Fruit fly (Drosophila melanogaster) whole organism, adult: ENCODE measurements around the gene Atxn7.

Experiments used
- CG11617 ChIP-seq: fragments of 200-800 bp; sonication (Bioruptor generic); optimal IDR thresholded peaks from 2 replicates; lab custom pipeline; 2017; ENCODE audit warnings: mild to moderate bottlenecking, missing biosample characterization, missing genetic modification reagents, missing genetic modification characterization
- CG12768 ChIP-seq: fragments of 200-800 bp; sonication (Bioruptor generic); optimal IDR thresholded peaks from 2 replicates; lab custom pipeline; 2017; ENCODE audit warnings: missing biosample characterization, missing genetic modification characterization, mild to moderate bottlenecking, moderate library complexity, missing genetic modification reagents
- CG14711 ChIP-seq: fragments of 200-800 bp; sonication (Bioruptor generic); optimal IDR thresholded peaks from 2 replicates; lab custom pipeline; 2018; ENCODE audit warnings: missing biosample characterization, mild to moderate bottlenecking, missing genetic modification characterization, moderate library complexity
- CG1620 ChIP-seq: fragments of 200-800 bp; sonication (Bioruptor generic); optimal IDR thresholded peaks from 2 replicates; lab custom pipeline; 2016; ENCODE audit warnings: missing biosample characterization, missing genetic modification characterization
- CG33017 ChIP-seq: fragments of 200-800 bp; sonication (Bioruptor generic); optimal IDR thresholded peaks from 2 replicates; lab custom pipeline; 2018; ENCODE audit warnings: missing biosample characterization, mild to moderate bottlenecking, missing genetic modification characterization, moderate library complexity
- CG5204 ChIP-seq: fragments of 200-800 bp; sonication (Bioruptor generic); optimal IDR thresholded peaks from 2 replicates; lab custom pipeline; 2016; ENCODE audit warnings: missing biosample characterization, missing genetic modification characterization
- CG7045 ChIP-seq: fragments of 200-800 bp; sonication (Bioruptor generic); optimal IDR thresholded peaks from 2 replicates; lab custom pipeline; 2017; ENCODE audit warnings: missing biosample characterization, mild to moderate bottlenecking, missing genetic modification characterization
- CG7101 ChIP-seq: fragments of 200-800 bp; sonication (Bioruptor generic); optimal IDR thresholded peaks from 2 replicates; lab custom pipeline; 2018; ENCODE audit warnings: missing biosample characterization, mild to moderate bottlenecking, missing genetic modification characterization, moderate library complexity
- Clk ChIP-seq: fragments of 200-800 bp; sonication (Bioruptor generic); optimal IDR thresholded peaks from 2 replicates; lab custom pipeline; 2017; ENCODE audit warnings: missing biosample characterization, missing genetic modification characterization
- Crg-1 ChIP-seq: fragments of 200-800 bp; sonication (Bioruptor generic); optimal IDR thresholded peaks from 2 replicates; lab custom pipeline; 2016; ENCODE audit warnings: missing biosample characterization, missing genetic modification characterization
- Hr96 ChIP-seq: fragments of 200-800 bp; sonication (Bioruptor generic); optimal IDR thresholded peaks from 2 replicates; lab custom pipeline; 2016; ENCODE audit warnings: missing biosample characterization, missing genetic modification characterization
- Mnt ChIP-seq: fragments of 200-800 bp; sonication (Bioruptor generic); optimal IDR thresholded peaks from 2 replicates; lab custom pipeline; 2016; ENCODE audit warnings: missing biosample characterization, mild to moderate bottlenecking, missing genetic modification characterization
- bab1 ChIP-seq: fragments of 200-800 bp; sonication (Bioruptor generic); optimal IDR thresholded peaks from 3 replicates; lab custom pipeline; 2019; ENCODE audit warnings: missing biosample characterization, mild to moderate bottlenecking, missing genetic modification characterization, moderate library complexity
- cic ChIP-seq: fragments of 200-800 bp; sonication (Bioruptor generic); optimal IDR thresholded peaks from 2 replicates; lab custom pipeline; 2017; ENCODE audit warnings: missing biosample characterization, mild to moderate bottlenecking, missing genetic modification characterization, moderate library complexity
- cnc ChIP-seq, 2 experiments: fragments of >200 bp; optimal IDR thresholded peaks; 2 replicates each; lab custom pipeline; 2017
- kay ChIP-seq: fragments of 200-800 bp; sonication (Bioruptor generic); peaks from one replicate; lab custom pipeline; 2016; ENCODE audit warnings: missing biosample characterization, missing genetic modification characterization, borderline replicate concordance
- ovo ChIP-seq: fragments of 200-800 bp; sonication (Bioruptor generic); optimal IDR thresholded peaks from 2 replicates; lab custom pipeline; 2016; ENCODE audit warnings: missing biosample characterization, missing genetic modification characterization
- pad ChIP-seq: fragments of 200-800 bp; sonication (Bioruptor generic); optimal IDR thresholded peaks from 3 replicates; lab custom pipeline; 2017; ENCODE audit warnings: missing biosample characterization, missing genetic modification characterization, mild to moderate bottlenecking, moderate library complexity, missing genetic modification reagents
- tj ChIP-seq: fragments of 200-800 bp; sonication (Bioruptor generic); optimal IDR thresholded peaks from 3 replicates; lab custom pipeline; 2017; ENCODE audit warnings: missing biosample characterization, mild to moderate bottlenecking, missing genetic modification characterization, moderate library complexity
- toe ChIP-seq: fragments of 200-800 bp; sonication (Bioruptor generic); optimal IDR thresholded peaks from 2 replicates; lab custom pipeline; 2016; ENCODE audit warnings: missing biosample characterization, missing genetic modification characterization

Atxn7 gene

DNA sequence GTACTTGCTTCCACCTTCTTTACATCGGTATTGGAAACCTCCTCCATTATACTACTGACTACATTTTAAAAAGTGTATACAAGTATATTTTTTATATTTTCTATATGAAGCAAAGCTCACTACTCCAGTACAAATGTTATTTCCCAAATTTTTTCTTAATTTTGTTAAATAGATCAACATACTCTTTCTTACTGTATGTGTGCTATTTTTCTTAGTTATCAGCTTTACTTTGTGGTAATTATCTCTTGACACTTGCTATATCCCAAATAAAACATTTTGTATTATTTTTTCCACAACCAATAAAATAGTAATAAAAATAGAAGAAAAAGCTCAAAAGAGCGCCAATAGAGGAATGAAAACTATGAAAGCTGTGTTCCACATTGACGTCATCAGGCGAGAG is 14.9 kb downstream of the Atxn7 start, which contains the start of gene CG43750:
Gene CG43750 (minus strand): TSS at position 101 of the 400 bp plus-strand sequence.
- no peak for TF ChIP-seq CG1620 (GFP tag; lab: Kevin White, UChicago)
- no peak for TF ChIP-seq CG7101 (tag; lab: Kevin White, UChicago)
- TF ChIP-seq cnc (optimal IDR thresholded peaks at IDR 0.05; lab: Kevin White, UChicago), result no peak
- TF ChIP-seq kay (GFP tag; lab: Kevin White, UChicago), result no peak
- no peak for TF ChIP-seq Hr96
- no peak for TF ChIP-seq Mnt (GFP tag; lab: Kevin White, UChicago)
- TF ChIP-seq cic, result no peak
- TF ChIP-seq CG14711 (tag; lab: Kevin White, UChicago), result no peak
- TF ChIP-seq ovo, result no peak
- TF ChIP-seq pad (GFP tag; lab: Kevin White, UChicago), result no peak
- TF ChIP-seq CG5204 (GFP tag; lab: Kevin White, UChicago), result no peak
- no peak for TF ChIP-seq tj
- TF ChIP-seq CG33017, result no peak

DNA sequence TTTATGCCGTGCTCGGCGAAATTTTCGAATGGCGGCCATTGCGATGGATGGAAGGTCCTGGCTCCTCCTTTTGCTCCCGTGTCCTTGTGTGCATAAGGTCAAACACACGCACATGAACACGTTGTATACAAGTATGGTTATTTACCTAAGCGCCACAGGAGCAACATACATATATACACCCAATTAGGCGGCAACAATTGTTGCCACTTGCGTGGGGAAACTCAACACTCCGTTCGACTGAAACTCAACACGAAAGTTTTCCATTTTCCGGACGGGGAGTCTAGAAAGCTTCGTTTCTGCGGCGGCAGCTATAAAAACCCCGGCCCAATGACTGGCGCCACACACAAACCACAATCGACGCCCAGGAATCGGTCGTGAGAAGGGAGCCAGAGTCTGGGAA is 15.7 kb downstream of the Atxn7 start, which contains the start of gene CG46448:
Gene CG46448 (plus strand): TSS at position 340 of the 400 bp plus-strand sequence.
- TF ChIP-seq CG7101 (tag; lab: Kevin White, UChicago) (no peak), Mnt (GFP tag; lab: Kevin White, UChicago) (no peak), CG1620 (GFP tag; lab: Kevin White, UChicago) (no peak), CG14711 (tag; lab: Kevin White, UChicago) (no peak), cic (no peak), bab1 (GFP tag; lab: Kevin White, UChicago) (no peak), CG11617 (GFP tag; lab: Kevin White, UChicago) (no peak), CG33017 (no peak)

DNA sequence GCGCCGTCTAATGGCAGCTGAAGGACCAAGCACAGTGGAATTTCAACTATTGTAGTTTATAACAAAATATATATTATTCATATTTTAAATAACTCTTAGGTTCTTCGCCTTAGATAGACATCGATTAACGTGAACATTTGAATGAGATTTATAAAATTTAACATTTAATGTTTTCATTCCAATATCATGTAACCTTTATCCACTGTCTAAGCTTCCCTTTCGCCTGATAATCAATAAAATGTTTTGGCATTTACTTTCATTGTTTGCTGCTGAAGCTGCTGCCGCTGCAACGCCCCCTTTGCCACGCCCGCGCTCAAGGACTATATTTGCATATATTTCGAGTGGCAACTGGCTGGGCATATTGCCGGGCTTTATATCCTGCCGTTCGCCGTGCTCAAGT is 19.2 kb downstream of the Atxn7 start:
- TF ChIP-seq tj (no peak), ovo (no peak), CG12768 (GFP tag; lab: Kevin White, UChicago) (no peak), kay (GFP tag; lab: Kevin White, UChicago) (no peak), toe (no peak), CG5204 (GFP tag; lab: Kevin White, UChicago) (no peak)

DNA sequence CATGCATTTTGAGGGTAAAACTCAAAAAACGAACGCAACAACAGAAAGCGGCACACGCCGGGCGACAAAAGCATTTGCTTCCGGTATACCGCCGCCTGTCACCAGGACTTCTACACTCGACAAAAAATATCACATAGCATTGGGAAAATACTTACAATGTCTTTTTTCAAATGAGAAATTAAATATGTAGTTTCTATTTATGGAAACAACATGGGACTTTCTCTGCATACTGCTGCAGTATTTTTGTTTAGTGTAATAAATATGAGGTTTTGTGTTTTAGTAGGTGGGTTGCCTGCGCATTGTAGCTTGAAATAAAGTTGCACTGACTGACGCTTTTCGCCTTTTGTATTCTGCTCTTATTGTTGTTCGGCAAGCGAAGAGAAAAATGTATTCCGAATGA is 21.4 kb downstream of the Atxn7 start:
- TF ChIP-seq CG7101 (tag; lab: Kevin White, UChicago), result no peak
- TF ChIP-seq kay (GFP tag; lab: Kevin White, UChicago), result no peak
- no peak for TF ChIP-seq CG1620 (GFP tag; lab: Kevin White, UChicago)
- no peak for TF ChIP-seq CG5204 (GFP tag; lab: Kevin White, UChicago)
- no peak for TF ChIP-seq CG11617 (GFP tag; lab: Kevin White, UChicago)
- no peak for TF ChIP-seq cnc (optimal IDR thresholded peaks at IDR 0.05; lab: Kevin White, UChicago)
- no peak for TF ChIP-seq CG12768 (GFP tag; lab: Kevin White, UChicago)
- TF ChIP-seq CG14711 (tag; lab: Kevin White, UChicago), result no peak
- no peak for TF ChIP-seq CG7045
- TF ChIP-seq toe, result no peak
- TF ChIP-seq Mnt (GFP tag; lab: Kevin White, UChicago), result no peak

DNA sequence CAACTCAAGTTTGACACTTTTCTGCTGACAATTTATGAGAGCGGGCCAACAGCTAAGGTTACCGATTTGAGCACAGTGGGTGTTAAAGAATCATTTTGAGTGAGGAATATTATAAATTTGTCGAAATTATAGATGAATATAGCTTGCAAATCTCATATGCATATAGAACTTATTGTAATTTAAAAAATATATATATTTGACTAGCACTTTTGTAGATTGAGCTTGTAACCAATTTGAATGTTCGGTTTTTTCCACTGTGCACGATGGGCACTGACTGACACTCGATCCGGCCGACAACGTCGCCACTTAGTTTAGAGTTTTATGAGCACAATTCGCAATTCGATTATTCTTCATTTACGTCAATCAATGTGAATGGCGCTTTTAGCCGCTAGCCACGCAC is 22.8 kb downstream of the Atxn7 start:
- TF ChIP-seq Clk (no peak), cnc (optimal IDR thresholded peaks at IDR 0.05; lab: Kevin White, UChicago) (no peak), CG5204 (GFP tag; lab: Kevin White, UChicago) (no peak), cic (no peak), bab1 (GFP tag; lab: Kevin White, UChicago) (no peak), CG14711 (tag; lab: Kevin White, UChicago) (no peak), pad (GFP tag; lab: Kevin White, UChicago) (no peak), Crg-1 (GFP tag; lab: Kevin White, UChicago) (no peak), Hr96 (no peak), kay (GFP tag; lab: Kevin White, UChicago) (no peak)

DNA sequence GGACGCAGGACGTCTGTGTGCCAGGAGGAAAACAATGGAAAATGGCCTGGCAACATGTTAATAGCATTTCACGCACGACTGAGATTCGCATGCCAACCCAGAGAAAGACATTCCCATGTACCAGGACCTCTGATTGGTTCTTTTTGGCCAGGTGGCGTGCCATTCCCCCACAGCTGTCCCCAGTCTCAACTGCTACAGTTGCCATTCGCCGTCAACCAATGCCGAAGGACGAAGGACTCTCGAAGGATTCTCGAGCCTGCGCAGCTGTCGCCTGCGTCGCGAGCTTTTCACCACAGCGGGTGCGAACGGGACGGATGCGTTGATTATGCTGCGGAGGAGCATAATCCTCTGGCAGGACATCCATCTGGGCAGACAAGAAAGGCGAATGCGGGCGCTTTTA is 24.3 kb downstream of the Atxn7 start, which contains the start of gene VGlut:
Gene VGlut (plus strand): TSS at position 399 of the 400 bp plus-strand sequence.
- TF ChIP-seq CG7101 (tag; lab: Kevin White, UChicago), result no peak
- no peak for TF ChIP-seq Mnt (GFP tag; lab: Kevin White, UChicago)
- no peak for TF ChIP-seq kay (GFP tag; lab: Kevin White, UChicago)
- TF ChIP-seq CG5204 (GFP tag; lab: Kevin White, UChicago), result no peak
- TF ChIP-seq CG33017, result no peak
- TF ChIP-seq bab1 (GFP tag; lab: Kevin White, UChicago), result no peak
- no peak for TF ChIP-seq Clk
- TF ChIP-seq Hr96, result no peak
- TF ChIP-seq tj, result no peak
- no peak for TF ChIP-seq CG12768 (GFP tag; lab: Kevin White, UChicago)
- TF ChIP-seq CG11617 (GFP tag; lab: Kevin White, UChicago), result no peak
- TF ChIP-seq CG7045, result no peak
- TF ChIP-seq Crg-1 (GFP tag; lab: Kevin White, UChicago), result no peak
- no peak for TF ChIP-seq ovo
- no peak for TF ChIP-seq cnc (optimal IDR thresholded peaks at IDR 0.05; lab: Kevin White, UChicago)
- no peak for TF ChIP-seq pad (GFP tag; lab: Kevin White, UChicago)
- no peak for TF ChIP-seq toe
- TF ChIP-seq CG14711 (tag; lab: Kevin White, UChicago), result no peak
- TF ChIP-seq CG1620 (GFP tag; lab: Kevin White, UChicago), result no peak
- TF ChIP-seq cic, result no peak

DNA sequence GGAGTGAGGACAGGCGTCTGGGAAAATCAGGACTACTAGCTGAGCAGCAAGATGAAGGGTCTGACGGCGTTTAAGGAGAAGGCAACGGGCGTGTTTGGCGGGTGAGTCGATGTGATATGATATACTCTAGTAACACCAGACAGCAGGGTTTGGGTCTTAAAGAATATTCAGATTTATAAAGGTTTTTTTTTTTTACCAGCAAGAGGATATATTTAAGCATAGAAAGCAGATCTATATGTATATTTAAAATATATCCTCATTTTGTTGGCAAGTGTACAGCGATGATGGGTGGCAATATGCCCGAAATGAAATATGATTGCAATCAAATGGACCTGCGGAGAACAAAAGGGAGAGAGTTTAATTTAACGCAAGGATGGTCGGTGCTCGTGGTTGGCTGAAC is 26.6 kb downstream of the Atxn7 start:
- TF ChIP-seq tj (no peak), ovo (no peak), Mnt (GFP tag; lab: Kevin White, UChicago) (no peak), CG12768 (GFP tag; lab: Kevin White, UChicago) (no peak), Clk (no peak), Crg-1 (GFP tag; lab: Kevin White, UChicago) (no peak), toe (no peak)
